Worm (Caenorhabditis elegans): ENCODE results near the gene uaf-2.

Gene uaf-2

ce11 chrIV:17108200-17108599 is 10.4 kb downstream of the uaf-2 start:
- no peak for TF ChIP-seq nhr-237 (tag; optimal IDR thresholded peaks at IDR 0.05)
- TF ChIP-seq pqm-1 (tag; optimal IDR thresholded peaks at IDR 0.05) = no peak
- TF ChIP-seq lin-15B (tag; optimal IDR thresholded peaks at IDR 0.05) = no peak
- no peak for TF ChIP-seq nhr-25 (tag; optimal IDR thresholded peaks at IDR 0.05)
- TF ChIP-seq nhr-28 (tag; optimal IDR thresholded peaks at IDR 0.05) = no peak
- TF ChIP-seq elt-1 (tag; optimal IDR thresholded peaks at IDR 0.05) = no peak
- no peak for TF ChIP-seq ceh-16 (tag; optimal IDR thresholded peaks at IDR 0.05)
- TF ChIP-seq nhr-23 (tag; optimal IDR thresholded peaks at IDR 0.05) = no peak
- TF ChIP-seq hmg-11 (tag; optimal IDR thresholded peaks at IDR 0.05) = no peak
- no peak for TF ChIP-seq lin-39 (tag; optimal IDR thresholded peaks at IDR 0.05)
- TF ChIP-seq lsy-12 (tag; optimal IDR thresholded peaks at IDR 0.05) = no peak
- TF ChIP-seq tbx-2 (tag; optimal IDR thresholded peaks at IDR 0.05) = no peak

ce11 chrIV:17105578-17105977 is 13.0 kb downstream of the uaf-2 start:
- no peak for TF ChIP-seq nhr-11 (tag; optimal IDR thresholded peaks at IDR 0.05)
- no peak for TF ChIP-seq fkh-10 (GFP tag; optimal IDR thresholded peaks at IDR 0.05)
- TF ChIP-seq nhr-67 (tag; optimal IDR thresholded peaks at IDR 0.05) = no peak
- TF ChIP-seq eor-1 (tag; optimal IDR thresholded peaks at IDR 0.05) = no peak
- no peak for TF ChIP-seq ztf-11 (tag; optimal IDR thresholded peaks at IDR 0.05)
- TF ChIP-seq sea-2 (GFP tag; optimal IDR thresholded peaks at IDR 0.05) = no peak
- no peak for TF ChIP-seq ceh-82 (tag; optimal IDR thresholded peaks at IDR 0.05)
- no peak for TF ChIP-seq ceh-9 (tag; optimal IDR thresholded peaks at IDR 0.05)
- TF ChIP-seq elt-2 (tag; optimal IDR thresholded peaks at IDR 0.05) = no peak
- no peak for TF ChIP-seq nhr-28 (tag; optimal IDR thresholded peaks at IDR 0.05)
- TF ChIP-seq pqm-1 (tag; optimal IDR thresholded peaks at IDR 0.05) = no peak
- no peak for TF ChIP-seq mdl-1 (tag; optimal IDR thresholded peaks at IDR 0.05)
- no peak for TF ChIP-seq mml-1 (tag; optimal IDR thresholded peaks at IDR 0.05)

ce11 chrIV:17104157-17104872 is 14.3 kb downstream of the uaf-2 start:
- TF ChIP-seq nfya-1 (tag; optimal IDR thresholded peaks at IDR 0.05; ENCODE audit: insufficient read depth) (peak; percentile 98), tbx-2 (tag; optimal IDR thresholded peaks at IDR 0.05) (no peak), R02D3.7 (tag; optimal IDR thresholded peaks at IDR 0.05) (no peak), zag-1 (tag; optimal IDR thresholded peaks at IDR 0.05) (no peak), ama-1 (optimal IDR thresholded peaks at IDR 0.05) (no peak)

DNA sequence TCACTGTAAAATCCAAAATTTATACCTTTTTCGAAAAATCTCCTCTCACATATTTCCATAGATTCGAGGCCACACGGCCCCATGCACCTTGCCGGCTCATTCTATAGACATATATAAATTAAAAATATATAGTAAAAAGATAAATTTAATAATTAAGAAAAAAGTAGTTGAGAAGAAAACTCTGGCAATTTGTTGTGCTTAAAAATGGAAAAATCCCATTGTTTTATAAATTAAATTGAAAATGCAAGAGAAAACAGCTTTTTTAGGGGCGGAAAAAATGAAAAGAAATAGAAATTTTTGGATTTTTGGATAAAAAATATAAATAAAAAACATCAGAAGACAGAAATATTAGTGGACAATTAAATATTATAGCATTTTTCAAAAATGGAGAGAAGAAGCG is 15.0 kb downstream of the uaf-2 start, which contains the start of gene Y116A8C.30:
TSS of gene Y116A8C.30 (minus strand) at position 101 of the 400 bp plus-strand sequence.
- no peak for TF ChIP-seq skn-1 (tag; optimal IDR thresholded peaks at IDR 0.05)
- TF ChIP-seq pqm-1 (tag; optimal IDR thresholded peaks at IDR 0.05) = no peak
- TF ChIP-seq nhr-43 (tag; optimal IDR thresholded peaks at IDR 0.05; ENCODE audit: poor library complexity, severe bottlenecking) = no peak
- no peak for TF ChIP-seq ceh-9 (tag; optimal IDR thresholded peaks at IDR 0.05)
- TF ChIP-seq lsy-12 (tag; optimal IDR thresholded peaks at IDR 0.05) = no peak

DNA sequence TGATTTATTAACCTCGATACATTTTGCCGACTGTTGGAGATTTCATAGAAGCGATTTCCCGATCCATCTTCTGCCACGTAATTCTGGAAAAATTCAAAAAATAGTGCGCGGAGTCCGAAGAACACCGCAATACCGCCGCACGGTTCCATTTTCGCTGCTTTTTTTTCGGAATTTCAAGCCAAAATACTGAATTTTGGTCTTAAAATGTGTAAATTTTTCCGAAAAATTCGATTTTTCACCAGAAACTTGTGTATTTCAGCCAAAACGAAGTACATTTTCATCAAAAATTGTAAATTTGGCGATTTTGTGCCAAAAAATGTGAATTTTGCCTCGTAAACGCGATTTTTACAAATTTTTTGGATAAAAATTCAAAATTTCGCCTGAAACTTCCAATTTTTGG is 15.5 kb downstream of the uaf-2 start:
- TF ChIP-seq fkh-10 (GFP tag; optimal IDR thresholded peaks at IDR 0.05) = no peak
- TF ChIP-seq nhr-23 (tag; optimal IDR thresholded peaks at IDR 0.05) = no peak
- no peak for TF ChIP-seq nhr-77 (tag; optimal IDR thresholded peaks at IDR 0.05)
- TF ChIP-seq hmg-11 (tag; optimal IDR thresholded peaks at IDR 0.05) = no peak
- TF ChIP-seq lin-39 (tag; optimal IDR thresholded peaks at IDR 0.05) = no peak
- TF ChIP-seq skn-1 (tag; optimal IDR thresholded peaks at IDR 0.05) = no peak
- TF ChIP-seq snpc-4 (tag; optimal IDR thresholded peaks at IDR 0.05) = no peak
- TF ChIP-seq nhr-11 (tag; optimal IDR thresholded peaks at IDR 0.05) = no peak
- TF ChIP-seq nhr-25 (tag; optimal IDR thresholded peaks at IDR 0.05) = no peak
- no peak for TF ChIP-seq eor-1 (tag; optimal IDR thresholded peaks at IDR 0.05)
- no peak for TF ChIP-seq lin-15B (tag; optimal IDR thresholded peaks at IDR 0.05)

- no peak for TF ChIP-seq ceh-28 (tag; optimal IDR thresholded peaks at IDR 0.05)
- no peak for TF ChIP-seq nhr-76 (tag; optimal IDR thresholded peaks at IDR 0.05)
- no peak for TF ChIP-seq sea-2 (GFP tag; optimal IDR thresholded peaks at IDR 0.05)
- TF ChIP-seq nfya-1 (tag; optimal IDR thresholded peaks at IDR 0.05; ENCODE audit: insufficient read depth) = peak; percentile 92
These were observed 17.8 kb downstream of the uaf-2 start for ce11 chrIV:17100628-17101338.
